Fruit fly (Drosophila melanogaster): ENCODE measurements around the gene CG3698.
A peak's percentile ranks its signal among the peaks of the same experiment; 100 is the strongest.

The CG3698 gene

DNA sequence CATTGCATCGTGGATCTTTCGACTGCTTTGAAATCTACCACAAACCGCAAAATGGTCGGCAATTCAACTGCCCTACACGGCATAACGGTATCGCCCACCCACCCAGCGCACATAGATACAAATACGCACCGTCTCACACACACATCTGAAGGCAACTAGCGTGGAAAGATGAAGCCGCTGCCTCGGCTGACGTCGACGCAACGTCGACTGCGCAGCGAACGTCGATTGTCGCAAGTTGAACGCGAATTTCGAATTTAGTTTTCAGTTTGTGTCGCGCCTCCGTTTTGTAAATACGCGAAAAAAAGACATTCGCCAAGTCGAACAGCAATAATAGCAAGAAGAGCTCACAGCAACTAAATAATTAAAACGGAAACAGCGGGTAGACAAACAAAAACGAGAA is 29.8 kb upstream of the CG3698 start:
- TF ChIP-seq rgr (GFP tag; optimal IDR thresholded peaks at IDR 0.05) = no peak
- no peak for TF ChIP-seq Dif (GFP tag; optimal IDR thresholded peaks at IDR 0.05; ENCODE audit: partially characterized antibody)
- TF ChIP-seq dmrt93B (GFP tag; optimal IDR thresholded peaks at IDR 0.05) = no peak
- no peak for TF ChIP-seq pan (optimal IDR thresholded peaks at IDR 0.05)
- TF ChIP-seq OdsH (GFP tag; optimal IDR thresholded peaks at IDR 0.05) = no peak

DNA sequence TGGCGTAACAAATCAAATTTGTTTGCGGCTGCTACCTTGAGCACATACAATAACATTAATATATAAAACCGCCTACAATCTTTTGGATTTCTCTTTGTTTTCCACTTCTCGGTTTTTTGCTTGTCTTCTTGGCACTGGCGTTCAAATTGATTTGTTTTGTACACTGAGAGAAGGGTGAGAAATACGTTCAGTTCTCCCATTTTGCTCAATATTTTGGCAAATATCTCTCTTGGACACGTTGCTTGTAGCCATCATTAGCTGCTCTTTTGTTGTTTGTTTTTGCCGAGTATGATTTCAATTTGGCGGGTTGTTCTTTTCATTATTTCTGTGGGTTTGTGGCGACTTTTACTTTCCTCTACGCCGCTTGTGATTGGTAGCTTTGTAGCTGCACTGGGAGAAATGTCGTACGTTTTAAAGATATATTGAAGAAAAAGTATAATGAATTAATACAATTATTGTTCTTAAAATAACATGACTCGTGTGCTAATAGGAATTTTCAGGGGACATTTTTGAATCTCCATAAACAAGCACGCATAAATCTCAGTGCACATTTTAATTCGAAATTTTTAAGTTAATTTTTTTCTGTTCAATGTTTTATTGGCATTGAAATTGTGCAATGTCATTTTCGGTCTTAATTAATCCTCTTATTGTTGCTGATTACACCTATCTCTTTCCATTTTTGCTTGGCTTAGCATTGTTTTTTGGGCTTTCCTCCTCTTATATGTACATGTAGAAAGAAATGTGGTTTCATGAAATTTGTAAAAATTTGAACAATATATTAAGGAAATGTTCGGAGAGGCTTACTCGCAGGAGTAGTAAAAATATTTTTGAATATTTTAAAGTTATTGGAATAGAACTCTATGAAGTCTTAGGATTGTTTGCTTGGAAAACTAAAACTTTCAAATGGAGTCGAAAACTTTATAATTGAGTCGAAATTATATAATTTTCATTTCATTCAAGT is 29.1 kb upstream of the CG3698 start:
- TF ChIP-seq sage (GFP tag; optimal IDR thresholded peaks at IDR 0.05) (peak; percentile 48), tai (GFP tag; optimal IDR thresholded peaks at IDR 0.05) (no peak), HLH106 (tag; optimal IDR thresholded peaks at IDR 0.05) (peak; percentile 56), Dif (GFP tag; optimal IDR thresholded peaks at IDR 0.05; ENCODE audit: partially characterized antibody) (no peak), foxo (GFP tag; optimal IDR thresholded peaks at IDR 0.05) (peak; percentile 13 to 64), Jra (GFP tag; optimal IDR thresholded peaks at IDR 0.05) (no peak), Hr78 (GFP tag; optimal IDR thresholded peaks at IDR 0.05) (no peak), Myc (optimal IDR thresholded peaks at IDR 0.05) (no peak), dsf (GFP tag; optimal IDR thresholded peaks at IDR 0.05; ENCODE audit: borderline replicate concordance) (no peak), psq (GFP tag; optimal IDR thresholded peaks at IDR 0.05) (peak; percentile 36), ey (GFP tag; optimal IDR thresholded peaks at IDR 0.05) (peak; percentile 38), Abd-B (GFP tag; optimal IDR thresholded peaks at IDR 0.05) (no peak), pan (optimal IDR thresholded peaks at IDR 0.05) (no peak), fru (GFP tag; optimal IDR thresholded peaks at IDR 0.05) (peak; percentile 39), br (GFP tag; optimal IDR thresholded peaks at IDR 0.05) (peak; percentile 32), brk (GFP tag; optimal IDR thresholded peaks at IDR 0.05) (no peak), OdsH (GFP tag; optimal IDR thresholded peaks at IDR 0.05) (peak; percentile 54), CG9705 (GFP tag; optimal IDR thresholded peaks at IDR 0.05) (no peak), lola (GFP tag; optimal IDR thresholded peaks at IDR 0.05) (no peak), CrebA (GFP tag; optimal IDR thresholded peaks at IDR 0.05; ENCODE audit: borderline replicate concordance) (no peak), jim (GFP tag; optimal IDR thresholded peaks at IDR 0.05) (no peak), Hr83 (GFP tag; optimal IDR thresholded peaks at IDR 0.05; ENCODE audit: poor library complexity, severe bottlenecking) (no peak), dmrt93B (GFP tag; optimal IDR thresholded peaks at IDR 0.05) (peak; percentile 40), dl (GFP tag; optimal IDR thresholded peaks at IDR 0.05; ENCODE audit: insufficient read depth in 1 of 2, partially characterized antibody in 2 of 2) (peak in 1 of 2 experiments; percentile 13), rgr (GFP tag; optimal IDR thresholded peaks at IDR 0.05) (peak; percentile 62), Dfd (GFP tag; optimal IDR thresholded peaks at IDR 0.05) (no peak), h (GFP tag; optimal IDR thresholded peaks at IDR 0.05) (peak; percentile 66), GATAd (GFP tag; optimal IDR thresholded peaks at IDR 0.05) (no peak)

DNA sequence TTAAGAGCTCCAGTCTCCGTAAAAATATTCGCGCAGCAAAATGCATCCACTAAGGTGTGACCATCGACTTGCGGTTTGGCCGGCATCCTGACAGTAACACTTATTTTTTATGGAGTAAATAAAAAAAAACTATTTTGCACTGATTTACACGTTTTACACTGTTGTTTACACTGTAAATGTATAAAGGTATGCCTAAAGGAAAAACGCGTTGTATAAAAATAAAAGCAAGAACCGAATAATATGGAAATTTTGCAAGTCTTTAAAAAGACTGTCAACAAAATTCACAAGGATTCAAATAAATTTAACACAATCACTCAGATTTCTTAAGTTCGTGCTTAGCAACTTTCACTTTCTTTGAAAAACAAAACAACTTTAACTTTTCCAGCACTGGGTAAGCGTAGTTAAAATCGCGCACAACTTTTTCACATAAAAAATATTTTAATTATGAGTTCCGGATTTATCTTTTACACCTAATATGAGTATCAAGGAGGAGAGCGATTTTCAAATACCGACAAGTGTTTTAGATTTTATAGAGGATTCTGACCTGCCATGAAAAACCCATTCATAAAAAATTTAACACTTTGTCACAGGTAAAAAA is 25.1 kb upstream of the CG3698 start:
- no peak for TF ChIP-seq N (GFP tag; optimal IDR thresholded peaks at IDR 0.05)
- peak; percentile 88 for TF ChIP-seq lola (GFP tag; optimal IDR thresholded peaks at IDR 0.05)
- TF ChIP-seq Dfd (GFP tag; optimal IDR thresholded peaks at IDR 0.05) = peak; percentile 98
- TF ChIP-seq CG9705 (GFP tag; optimal IDR thresholded peaks at IDR 0.05) = no peak
- TF ChIP-seq sage (GFP tag; optimal IDR thresholded peaks at IDR 0.05) = peak; percentile 71
- no peak for TF ChIP-seq Dif (GFP tag; optimal IDR thresholded peaks at IDR 0.05; ENCODE audit: partially characterized antibody)
- TF ChIP-seq dl (GFP tag; optimal IDR thresholded peaks at IDR 0.05; ENCODE audit: insufficient read depth in 1 of 2, partially characterized antibody in 2 of 2) = peak in 1 of 2 experiments; percentile 39
- TF ChIP-seq psq (GFP tag; optimal IDR thresholded peaks at IDR 0.05) = no peak

DNA sequence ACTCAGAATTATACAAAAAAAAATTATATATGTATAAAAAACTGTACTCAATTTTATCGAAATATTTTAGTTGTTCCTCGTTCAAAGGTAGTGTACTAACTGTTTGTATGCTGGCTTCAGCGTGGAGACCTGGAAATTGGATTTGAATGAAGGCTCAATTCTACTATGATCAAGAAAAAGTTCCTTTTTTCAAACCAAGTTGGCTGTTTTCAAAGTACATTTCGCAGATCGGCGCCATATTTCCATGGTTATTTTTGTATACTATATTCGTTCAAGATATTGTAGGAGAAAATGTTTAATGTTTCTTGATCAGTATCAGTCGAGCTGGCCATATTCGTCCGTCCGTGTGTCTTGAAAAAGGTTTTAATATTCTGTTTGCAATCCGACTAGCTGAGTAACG is 19.8 kb upstream of the CG3698 start, which contains the start of gene Mst77F:
Gene Mst77F, minus strand, starts transcription at position 101 of the 400 bp plus-strand sequence.
- TF ChIP-seq GATAd (GFP tag; optimal IDR thresholded peaks at IDR 0.05) (no peak), Hnf4 (GFP tag; optimal IDR thresholded peaks at IDR 0.05) (no peak), woc (GFP tag; optimal IDR thresholded peaks at IDR 0.05) (no peak), Dif (GFP tag; optimal IDR thresholded peaks at IDR 0.05; ENCODE audit: partially characterized antibody) (no peak), Hr83 (GFP tag; optimal IDR thresholded peaks at IDR 0.05; ENCODE audit: poor library complexity, severe bottlenecking) (no peak), h (GFP tag; optimal IDR thresholded peaks at IDR 0.05) (no peak), Myc (optimal IDR thresholded peaks at IDR 0.05) (no peak), Abd-B (GFP tag; optimal IDR thresholded peaks at IDR 0.05) (no peak), Rel (GFP tag; optimal IDR thresholded peaks at IDR 0.05) (no peak), Rel (tag; optimal IDR thresholded peaks at IDR 0.05) (no peak), br (GFP tag; optimal IDR thresholded peaks at IDR 0.05) (no peak), CG32264 (GFP tag; optimal IDR thresholded peaks at IDR 0.05) (no peak), CrebA (GFP tag; optimal IDR thresholded peaks at IDR 0.05; ENCODE audit: borderline replicate concordance) (no peak)
